Fruit fly (Drosophila melanogaster) whole organism, embryonic: ENCODE data around the gene CG7650.

Experiments
- Adf1 ChIP-seq: fragments of 200-800 bp; sonication (Bioruptor generic); IDR thresholded peaks from 2 replicates; pipeline ENCODE4 v1.3.6; 2022; ENCODE audit warnings: missing biosample characterization, missing genetic modification characterization
- CG12391 ChIP-seq: fragments of 200-800 bp; sonication (Bioruptor generic); optimal IDR thresholded peaks from 3 replicates; lab custom pipeline; 2018; ENCODE audit warnings: missing biosample characterization, mild to moderate bottlenecking, missing genetic modification characterization, moderate library complexity
- CG12659 ChIP-seq: fragments of 200-800 bp; sonication (Bioruptor generic); optimal IDR thresholded peaks from 3 replicates; lab custom pipeline; 2017; ENCODE audit warnings: mild to moderate bottlenecking, missing biosample characterization, missing genetic modification reagents, missing genetic modification characterization
- CG13123 ChIP-seq: fragments of 200-800 bp; sonication (Bioruptor generic); optimal IDR thresholded peaks from 2 replicates; lab custom pipeline; 2016; ENCODE audit warnings: missing biosample characterization, missing genetic modification characterization
- CG14441 ChIP-seq: fragments of 200-800 bp; sonication (Bioruptor generic); IDR thresholded peaks from 2 replicates; pipeline ENCODE4 v1.3.6; 2022; ENCODE audit warnings: missing biosample characterization, missing genetic modification characterization
- CG15011 ChIP-seq: fragments of 200-800 bp; sonication (Bioruptor generic); optimal IDR thresholded peaks from 3 replicates; lab custom pipeline; 2018; ENCODE audit warnings: missing biosample characterization, mild to moderate bottlenecking, missing genetic modification characterization
- CG1603 ChIP-seq: fragments of 200-800 bp; sonication (Bioruptor generic); optimal IDR thresholded peaks from 2 replicates; lab custom pipeline; 2019; ENCODE audit warnings: missing biosample characterization, mild to moderate bottlenecking, missing genetic modification characterization, moderate library complexity
- CG17829 ChIP-seq: fragments of 200-800 bp; optimal IDR thresholded peaks from 2 replicates; lab custom pipeline; 2019; ENCODE audit warnings: missing biosample characterization, mild to moderate bottlenecking, missing genetic modification characterization, moderate library complexity
- CG2199 ChIP-seq: fragments of 200-800 bp; sonication (Bioruptor generic); IDR thresholded peaks from 3 replicates; pipeline ENCODE4 v1.3.6; 2022; ENCODE audit warnings: missing biosample characterization, missing genetic modification characterization
- CG2712 ChIP-seq: fragments of 200-800 bp; optimal IDR thresholded peaks from 3 replicates; lab custom pipeline; 2019; ENCODE audit warnings: missing biosample characterization, mild to moderate bottlenecking, missing genetic modification characterization, moderate library complexity
- CG3065 ChIP-seq: fragments of 200-800 bp; sonication (Bioruptor generic); optimal IDR thresholded peaks from 2 replicates; lab custom pipeline; 2016; ENCODE audit warnings: missing biosample characterization, missing genetic modification characterization
- CG31365 ChIP-seq: fragments of 200-800 bp; sonication (Bioruptor generic); optimal IDR thresholded peaks from 2 replicates; lab custom pipeline; 2018; ENCODE audit warnings: missing biosample characterization, mild to moderate bottlenecking, missing genetic modification characterization
- CG31441 ChIP-seq: fragments of 200-800 bp; sonication (Bioruptor generic); IDR thresholded peaks from 2 replicates; pipeline ENCODE4 v1.3.6; 2022; ENCODE audit warnings: missing biosample characterization, missing genetic modification characterization
- CG3281 ChIP-seq: fragments of 200-800 bp; sonication (Bioruptor generic); optimal IDR thresholded peaks from 3 replicates; lab custom pipeline; 2017; ENCODE audit warnings: missing biosample characterization, mild to moderate bottlenecking, missing genetic modification characterization
- CG4282 ChIP-seq: fragments of 200-800 bp; sonication (Bioruptor generic); optimal IDR thresholded peaks from 2 replicates; lab custom pipeline; 2016; ENCODE audit warnings: missing biosample characterization, missing genetic modification characterization
- CG43689 ChIP-seq: fragments of 200-800 bp; sonication (Bioruptor generic); IDR thresholded peaks from 2 replicates; pipeline ENCODE4 v1.3.6; 2022; ENCODE audit warnings: missing biosample characterization, missing genetic modification characterization
- CG6689 ChIP-seq: fragments of 200-800 bp; sonication (Bioruptor generic); IDR thresholded peaks from 2 replicates; pipeline ENCODE4 v1.3.6; 2022; ENCODE audit warnings: missing biosample characterization, missing genetic modification characterization
- CG7556 ChIP-seq: fragments of 200-800 bp; sonication (Bioruptor generic); optimal IDR thresholded peaks from 2 replicates; lab custom pipeline; 2017; ENCODE audit warnings: missing biosample characterization, mild to moderate bottlenecking, missing genetic modification characterization
- CG7745 ChIP-seq: fragments of 200-800 bp; sonication (Bioruptor generic); optimal IDR thresholded peaks from 2 replicates; lab custom pipeline; 2018; ENCODE audit warnings: missing biosample characterization, mild to moderate bottlenecking, missing genetic modification characterization, moderate library complexity
- Camta ChIP-seq: fragments of 200-800 bp; sonication (Bioruptor generic); optimal IDR thresholded peaks from 2 replicates; lab custom pipeline; 2016; ENCODE audit warnings: missing biosample characterization, missing genetic modification characterization
- CrebB ChIP-seq: fragments of 200-800 bp; sonication (Bioruptor generic); optimal IDR thresholded peaks from 3 replicates; lab custom pipeline; 2018; ENCODE audit warnings: missing biosample characterization, mild to moderate bottlenecking, missing genetic modification characterization
- Hmx ChIP-seq: fragments of 200-800 bp; sonication (Bioruptor generic); optimal IDR thresholded peaks from 2 replicates; lab custom pipeline; 2016; ENCODE audit warnings: missing biosample characterization, missing genetic modification characterization
- Lpt ChIP-seq: fragments of >200 bp; optimal IDR thresholded peaks from 2 replicates; lab custom pipeline; 2018; ENCODE audit warnings: missing biosample characterization, missing genetic modification characterization
- Neu2 ChIP-seq: fragments of 200-800 bp; sonication (Bioruptor generic); optimal IDR thresholded peaks from 3 replicates; lab custom pipeline; 2016; ENCODE audit warnings: missing biosample characterization, missing genetic modification characterization, borderline replicate concordance
- Oaz ChIP-seq: fragments of 200-800 bp; sonication (Bioruptor generic); IDR thresholded peaks from 2 replicates; pipeline ENCODE4 v1.3.6; 2022; ENCODE audit warnings: missing biosample characterization, missing genetic modification characterization
- PHDP ChIP-seq: fragments of 200-800 bp; sonication (Bioruptor generic); optimal IDR thresholded peaks from 3 replicates; lab custom pipeline; 2018; ENCODE audit warnings: missing biosample characterization, mild to moderate bottlenecking, missing genetic modification characterization, moderate library complexity
- Ravus ChIP-seq: fragments of 200-800 bp; sonication (Bioruptor generic); IDR thresholded peaks from 2 replicates; pipeline ENCODE4 v1.3.6; 2022; ENCODE audit warnings: missing biosample characterization, missing genetic modification characterization
- Sox102F ChIP-seq: fragments of 200-800 bp; sonication (Bioruptor generic); optimal IDR thresholded peaks from 2 replicates; lab custom pipeline; 2018; ENCODE audit warnings: missing biosample characterization, mild to moderate bottlenecking, missing genetic modification characterization, moderate library complexity
- Ssrp ChIP-seq: fragments of 200-800 bp; sonication (Bioruptor generic); optimal IDR thresholded peaks from 2 replicates; lab custom pipeline; 2018; ENCODE audit warnings: missing biosample characterization, mild to moderate bottlenecking, missing genetic modification characterization, moderate library complexity
- Tbp ChIP-seq: fragments of >200 bp; optimal IDR thresholded peaks from 2 replicates; lab custom pipeline; 2018; ENCODE audit warnings: missing biosample characterization, missing genetic modification characterization
- Xbp1 ChIP-seq: fragments of 200-800 bp; sonication (Bioruptor generic); optimal IDR thresholded peaks from 3 replicates; lab custom pipeline; 2016; ENCODE audit warnings: missing biosample characterization, mild to moderate bottlenecking, missing genetic modification characterization
- croc ChIP-seq: fragments of 200-800 bp; sonication (Bioruptor generic); conservative IDR thresholded peaks from 3 replicates; pipeline ENCODE4 v1.3.6; 2022; ENCODE audit warnings: missing biosample characterization, missing genetic modification characterization
- dmrt99B ChIP-seq: fragments of 200-800 bp; sonication (Bioruptor generic); optimal IDR thresholded peaks from 2 replicates; lab custom pipeline; 2018; ENCODE audit warnings: missing biosample characterization, mild to moderate bottlenecking, missing genetic modification characterization, moderate library complexity
- hbn ChIP-seq: fragments of 200-800 bp; sonication (Bioruptor generic); IDR thresholded peaks from 2 replicates; pipeline ENCODE4 v1.3.6; 2022; ENCODE audit warnings: missing biosample characterization, missing genetic modification characterization; ENCODE audit not compliant: partially characterized antibody
- hkb ChIP-seq, 2 experiments: fragments of 200-800 bp in 1 of 2; fragments of >200 bp in 1 of 2; sonication (Bioruptor generic) in 1 of 2; IDR thresholded peaks in 1 of 2; optimal IDR thresholded peaks in 1 of 2; 2 replicates each; pipeline versions ENCODE4 v1.3.6 to Lab custom; 2017 to 2022; ENCODE audit warnings: missing biosample characterization in 1 of 2, missing genetic modification characterization in 1 of 2
- lab ChIP-seq: fragments of 200-800 bp; sonication (Bioruptor generic); optimal IDR thresholded peaks from 3 replicates; lab custom pipeline; 2017; ENCODE audit warnings: missing biosample characterization, missing genetic modification characterization, mild to moderate bottlenecking, moderate library complexity, missing genetic modification reagents
- lilli ChIP-seq: fragments of 200-800 bp; sonication (Bioruptor generic); optimal IDR thresholded peaks from 3 replicates; lab custom pipeline; 2016; ENCODE audit warnings: missing biosample characterization, missing genetic modification characterization
- maf-S ChIP-seq: fragments of 200-800 bp; sonication (Bioruptor generic); optimal IDR thresholded peaks from 2 replicates; lab custom pipeline; 2016; ENCODE audit warnings: missing biosample characterization, missing genetic modification characterization
- nom ChIP-seq: fragments of 200-800 bp; sonication (Bioruptor generic); optimal IDR thresholded peaks from 2 replicates; lab custom pipeline; 2017; ENCODE audit warnings: missing biosample characterization, missing genetic modification characterization, mild to moderate bottlenecking, moderate library complexity, missing genetic modification reagents
- run ChIP-seq: fragments of 200-800 bp; sonication (Bioruptor generic); optimal IDR thresholded peaks from 3 replicates; lab custom pipeline; 2018; ENCODE audit warnings: missing biosample characterization, mild to moderate bottlenecking, missing genetic modification characterization
- sc ChIP-seq, 3 experiments: fragments of >200 bp in 2 of 3; fragments of 200-800 bp in 1 of 3; sonication (Bioruptor generic) in 1 of 3; optimal IDR thresholded peaks; 2 replicates in 2 of 3; 3 replicates in 1 of 3; lab custom pipeline; 2017; ENCODE audit warnings: mild to moderate bottlenecking in 1 of 3, missing biosample characterization in 1 of 3, missing genetic modification characterization in 1 of 3, missing genetic modification reagents in 1 of 3
- sd ChIP-seq: fragments of 200-800 bp; sonication (Bioruptor generic); optimal IDR thresholded peaks from 3 replicates; lab custom pipeline; 2018; ENCODE audit warnings: missing biosample characterization, mild to moderate bottlenecking, missing genetic modification characterization, moderate library complexity
- sna ChIP-seq: fragments of 200-800 bp; sonication (Bioruptor generic); IDR thresholded peaks from 2 replicates; pipeline ENCODE4 v1.3.6; 2022; ENCODE audit warnings: missing biosample characterization, missing genetic modification characterization; ENCODE audit not compliant: partially characterized antibody
- sqz ChIP-seq: fragments of 200-800 bp; sonication (Bioruptor generic); optimal IDR thresholded peaks from 3 replicates; lab custom pipeline; 2018; ENCODE audit warnings: missing biosample characterization, mild to moderate bottlenecking, missing genetic modification characterization
- usp ChIP-seq: fragments of >200 bp; optimal IDR thresholded peaks from 2 replicates; lab custom pipeline; 2017; ENCODE audit warnings: missing biosample characterization, missing genetic modification characterization
- wdn ChIP-seq: fragments of 200-800 bp; sonication (Bioruptor generic); IDR thresholded peaks from 2 replicates; pipeline ENCODE4 v1.3.6; 2022; ENCODE audit warnings: missing biosample characterization, missing genetic modification characterization
- wek ChIP-seq: fragments of 200-800 bp; sonication (Bioruptor generic); optimal IDR thresholded peaks from 3 replicates; lab custom pipeline; 2018; ENCODE audit warnings: missing biosample characterization, mild to moderate bottlenecking, missing genetic modification characterization, moderate library complexity

Gene CG7650

dm6 chr3L:15587445-15588381 is 22.5 kb downstream of the CG7650 start, which contains the start of gene CG7656 (continued):
- TF ChIP-seq sqz (GFP tag; lab: Kevin White, UChicago) (no peak), CG15011 (no peak), CG13123 (GFP tag; lab: Kevin White, UChicago) (peak; percentile 20), hbn (GFP tag; lab: Robert Waterston, UW) (no peak), run (no peak), CG2199 (GFP tag; lab: Robert Waterston, UW) (peak; percentile 70; the same call in 1 of the 3 replicates), Xbp1 (peak; percentile 86), sna (GFP tag; lab: Robert Waterston, UW) (no peak), Tbp (no peak), CG43689 (GFP tag; lab: Robert Waterston, UW) (no peak), wek (GFP tag; lab: Kevin White, UChicago) (peak; percentile 17), Camta (GFP tag; lab: Kevin White, UChicago) (peak; percentile 63), CG7556 (no peak), CG1603 (peak; percentile 79), hkb (optimal IDR thresholded peaks at IDR 0.05; lab: Kevin White, UChicago) (no peak), hkb (GFP tag; IDR thresholded peaks at IDR 0.05; lab: Robert Waterston, UW) (peak; percentile 75), Sox102F (GFP tag; lab: Kevin White, UChicago) (peak; percentile 19), Ssrp (tag; lab: Kevin White, UChicago) (no peak), CG12391 (tag; lab: Kevin White, UChicago) (peak; percentile 46), CG7745 (tag; lab: Kevin White, UChicago) (no peak), CG3065 (no peak), CG31365 (tag; lab: Kevin White, UChicago) (no peak), usp (GFP tag; lab: Kevin White, UChicago) (no peak), CG12659 (peak; percentile 2), sd (tag; lab: Kevin White, UChicago) (peak; percentile 99), Oaz (GFP tag; lab: Robert Waterston, UW) (no peak), CrebB (tag; lab: Kevin White, UChicago) (peak; percentile 9), maf-S (GFP tag; lab: Kevin White, UChicago) (peak; percentile 68), Neu2 (no peak), Lpt (no peak), CG6689 (GFP tag; lab: Robert Waterston, UW) (peak; percentile 100), CG3281 (peak; percentile 96), CG14441 (peak; percentile 71), Ravus (no peak), wdn (GFP tag; lab: Robert Waterston, UW) (peak; percentile 65), croc (no peak; the same call in 2 of the 3 replicates), lilli (GFP tag; lab: Kevin White, UChicago) (peak; percentile 86), Hmx (GFP tag; lab: Kevin White, UChicago) (no peak), CG4282 (peak; percentile 58), lab (GFP tag; lab: Kevin White, UChicago) (peak; percentile 38), Adf1 (GFP tag; lab: Robert Waterston, UW) (no peak), CG17829 (tag; lab: Kevin White, UChicago) (peak; percentile 23), nom (no peak), dmrt99B (tag; lab: Kevin White, UChicago) (peak; percentile 50), PHDP (peak; percentile 18), sc (optimal IDR thresholded peaks at IDR 0.05; lab: Kevin White, UChicago) (no peak), sc (GFP tag; optimal IDR thresholded peaks at IDR 0.05; lab: Kevin White, UChicago) (no peak), CG31441 (no peak), CG2712 (peak; percentile 9)
